Worm (Caenorhabditis elegans) whole organism, midembryonic: Measurements from ENCODE around the gene col-159.

Experiments used
- flt-1 ChIP-seq: fragments of 200-800 bp; sonication (Bioruptor generic); IDR thresholded peaks from 2 replicates; pipeline ENCODE4 v1.3.6; 2022; ENCODE audit warnings: missing genetic modification characterization, missing compliant biosample characterization
- med-1 ChIP-seq: sonication (generic microtip); optimal IDR thresholded peaks from 2 replicates; lab custom pipeline; 2017; ENCODE audit warnings: missing genetic modification characterization, mild to moderate bottlenecking, missing compliant biosample characterization, antibody characterized with exemption, missing genetic modification reagents; ENCODE audit not compliant: insufficient read depth
- ref-1 ChIP-seq: fragments of 200-800 bp; sonication (Bioruptor generic); conservative IDR thresholded peaks from 2 replicates; pipeline ENCODE4 v1.3.6; 2022; ENCODE audit warnings: missing genetic modification reagents, missing genetic modification characterization, missing compliant biosample characterization
- ztf-23 ChIP-seq: fragments of 200-800 bp; sonication (Bioruptor generic); IDR thresholded peaks from 2 replicates; pipeline ENCODE4 v1.3.6; 2022; ENCODE audit warnings: missing genetic modification reagents, missing genetic modification characterization, missing compliant biosample characterization
- ztf-29 ChIP-seq: fragments of 200-800 bp; sonication (Bioruptor generic); IDR thresholded peaks from 2 replicates; pipeline ENCODE4 v1.3.6; 2022; ENCODE audit warnings: missing genetic modification reagents, missing genetic modification characterization, missing compliant biosample characterization

ce11 chrV:13162885-13163284 is 39.1 kb downstream of the col-159 start:
- TF ChIP-seq ref-1 (GFP tag; lab: Robert Waterston, UW) (no peak), med-1 (GFP tag; lab: Kevin White, UChicago) (no peak), ztf-29 (GFP tag; lab: Robert Waterston, UW) (no peak), flt-1 (GFP tag; lab: Robert Waterston, UW) (no peak), ztf-23 (GFP tag; lab: Robert Waterston, UW) (no peak)
